Fruit fly (Drosophila melanogaster) whole organism, embryonic: ENCODE results near the gene CG12880.

Source experiments
- CG17361 ChIP-seq: fragments of 200-800 bp; sonication (Bioruptor generic); IDR thresholded peaks from 3 replicates; pipeline ENCODE4 v1.3.6; 2022; ENCODE audit warnings: missing biosample characterization, missing genetic modification characterization
- CG9215 ChIP-seq: fragments of 200-800 bp; sonication (Bioruptor generic); IDR thresholded peaks from 2 replicates; pipeline ENCODE4 v1.3.6; 2022; ENCODE audit warnings: missing biosample characterization, missing genetic modification characterization
- CG9609 ChIP-seq: fragments of 200-800 bp; sonication (Bioruptor generic); optimal IDR thresholded peaks from 3 replicates; lab custom pipeline; 2016; ENCODE audit warnings: missing biosample characterization, missing genetic modification characterization
- CG9876 ChIP-seq: fragments of 200-800 bp; sonication (Bioruptor generic); optimal IDR thresholded peaks from 2 replicates; lab custom pipeline; 2016; ENCODE audit warnings: missing biosample characterization, missing genetic modification characterization
- Dip2 ChIP-seq: fragments of 200-800 bp; sonication (Bioruptor generic); IDR thresholded peaks from 2 replicates; pipeline ENCODE4 v1.3.6; 2022; ENCODE audit warnings: missing biosample characterization, missing genetic modification characterization
- klu ChIP-seq: fragments of 200-800 bp; sonication (Bioruptor generic); IDR thresholded peaks from 2 replicates; pipeline ENCODE4 v1.3.6; 2022; ENCODE audit warnings: missing biosample characterization, missing genetic modification characterization
- knrl ChIP-seq: fragments of 200-800 bp; sonication (Bioruptor generic); IDR thresholded peaks from 3 replicates; pipeline ENCODE4 v1.3.6; 2022; ENCODE audit warnings: missing biosample characterization, missing genetic modification characterization; ENCODE audit not compliant: partially characterized antibody
- pfk ChIP-seq: fragments of 200-800 bp; sonication (Bioruptor generic); optimal IDR thresholded peaks from 2 replicates; lab custom pipeline; 2018; ENCODE audit warnings: missing biosample characterization, mild to moderate bottlenecking, missing genetic modification characterization, moderate library complexity
- vvl ChIP-seq: fragments of 200-800 bp; sonication (Bioruptor generic); IDR thresholded peaks from 2 replicates; pipeline ENCODE4 v1.3.6; 2022; ENCODE audit warnings: missing biosample characterization, missing genetic modification characterization

dm6 chr3R:27655109-27655508 is 30.7 kb upstream of the CG12880 start:
- TF ChIP-seq klu (GFP tag; lab: Robert Waterston, UW): no peak
- TF ChIP-seq vvl (GFP tag; lab: Robert Waterston, UW): no peak
- no peak for TF ChIP-seq knrl (GFP tag; lab: Robert Waterston, UW)
- no peak for TF ChIP-seq CG9215 (GFP tag; lab: Robert Waterston, UW)
- no peak for TF ChIP-seq Dip2 (GFP tag; lab: Robert Waterston, UW)
- no peak for TF ChIP-seq CG9876 (GFP tag; lab: Kevin White, UChicago)
- TF ChIP-seq pfk (GFP tag; lab: Kevin White, UChicago): no peak
- TF ChIP-seq CG9609: no peak
- TF ChIP-seq CG17361 (GFP tag; lab: Robert Waterston, UW): no peak
